Fruit fly (Drosophila melanogaster): ENCODE data around the gene CG31883.

DNA sequence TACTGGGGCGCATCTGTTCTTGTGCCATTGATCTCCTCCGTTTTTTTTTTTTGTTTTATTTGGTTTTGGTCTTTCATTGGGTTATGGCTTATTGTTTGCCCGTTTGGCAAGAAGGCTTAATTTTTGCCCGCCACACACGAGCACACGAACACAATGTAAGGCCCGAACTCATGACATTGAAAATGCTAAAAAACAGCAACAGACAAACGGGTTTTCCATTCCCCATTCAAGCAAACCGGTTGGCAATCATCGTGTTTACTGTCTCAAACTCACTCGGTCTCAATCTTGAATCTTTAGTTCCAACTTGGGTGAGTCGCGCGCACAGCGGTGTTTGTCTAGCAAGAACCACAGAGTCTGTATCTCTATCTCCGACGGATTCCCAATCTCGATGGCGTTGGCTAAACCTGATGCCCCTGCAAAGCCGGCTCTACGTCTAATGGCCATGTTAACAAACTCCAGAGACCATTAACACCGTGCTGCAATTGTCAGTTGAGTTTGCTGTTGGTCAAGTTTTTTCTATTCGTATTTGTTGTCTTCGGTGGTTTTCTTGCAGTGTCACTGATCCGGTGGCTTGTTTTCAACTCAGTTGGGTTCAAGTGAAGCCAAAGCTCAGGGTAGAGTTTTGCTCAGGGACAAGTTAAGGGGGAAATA lies 19.6 kb upstream of the CG31883 start:
- TF ChIP-seq EcR (GFP tag; optimal IDR thresholded peaks at IDR 0.05) (peak in 1 of 2 experiments; percentile 87), pan (optimal IDR thresholded peaks at IDR 0.05) (no peak), usp (GFP tag; optimal IDR thresholded peaks at IDR 0.05) (no peak), CG8478 (optimal IDR thresholded peaks at IDR 0.05) (no peak)
